Fruit fly (Drosophila melanogaster) whole organism, embryonic: Measurements from ENCODE around the gene CG18765.

Source experiments
- Bgb ChIP-seq: fragments of 200-800 bp; sonication (Bioruptor generic); IDR thresholded peaks from 2 replicates; pipeline ENCODE4 v1.3.6; 2022; ENCODE audit warnings: missing biosample characterization, missing genetic modification characterization; ENCODE audit not compliant: partially characterized antibody
- CG11093 ChIP-seq: fragments of 200-800 bp; sonication (Bioruptor generic); IDR thresholded peaks from 3 replicates; pipeline ENCODE4 v1.3.6; 2022; ENCODE audit warnings: missing biosample characterization, missing genetic modification characterization
- CG11398 ChIP-seq: fragments of 200-800 bp; sonication (Bioruptor generic); optimal IDR thresholded peaks from 2 replicates; lab custom pipeline; 2016; ENCODE audit warnings: missing biosample characterization, missing genetic modification characterization
- CG11695 ChIP-seq: fragments of 200-800 bp; sonication (Bioruptor generic); IDR thresholded peaks from 3 replicates; pipeline ENCODE4 v1.3.6; 2022; ENCODE audit warnings: missing biosample characterization, missing genetic modification characterization
- CG13624 ChIP-seq: fragments of 200-800 bp; sonication (Bioruptor generic); optimal IDR thresholded peaks from 2 replicates; lab custom pipeline; 2016; ENCODE audit warnings: missing biosample characterization, missing genetic modification characterization
- CG16779 ChIP-seq: fragments of 200-800 bp; sonication (Bioruptor generic); IDR thresholded peaks from 2 replicates; pipeline ENCODE4 v1.3.6; 2022; ENCODE audit warnings: missing biosample characterization, missing genetic modification characterization
- CG17912 ChIP-seq: fragments of 200-800 bp; sonication (Bioruptor generic); optimal IDR thresholded peaks from 2 replicates; lab custom pipeline; 2018; ENCODE audit warnings: missing biosample characterization, mild to moderate bottlenecking, missing genetic modification characterization
- CG18262 ChIP-seq: fragments of 200-800 bp; optimal IDR thresholded peaks from 3 replicates; lab custom pipeline; 2019; ENCODE audit warnings: missing biosample characterization, mild to moderate bottlenecking, missing genetic modification characterization, moderate library complexity
- CG1832 ChIP-seq: fragments of 200-800 bp; sonication (Bioruptor generic); optimal IDR thresholded peaks from 2 replicates; lab custom pipeline; 2017; ENCODE audit warnings: missing biosample characterization, mild to moderate bottlenecking, missing genetic modification characterization, inconsistent platforms
- CG2116 ChIP-seq: fragments of 200-800 bp; sonication (Bioruptor generic); optimal IDR thresholded peaks from 3 replicates; lab custom pipeline; 2018; ENCODE audit warnings: missing biosample characterization, mild to moderate bottlenecking, missing genetic modification characterization
- CG2129 ChIP-seq: fragments of 200-800 bp; sonication (Bioruptor generic); IDR thresholded peaks from 2 replicates; pipeline ENCODE4 v1.3.6; 2022; ENCODE audit warnings: missing biosample characterization, missing genetic modification characterization; ENCODE audit not compliant: partially characterized antibody
- CG3281 ChIP-seq: fragments of 200-800 bp; sonication (Bioruptor generic); optimal IDR thresholded peaks from 3 replicates; lab custom pipeline; 2017; ENCODE audit warnings: missing biosample characterization, mild to moderate bottlenecking, missing genetic modification characterization
- CG34376 ChIP-seq: fragments of 200-800 bp; sonication (Bioruptor generic); optimal IDR thresholded peaks from 2 replicates; lab custom pipeline; 2018; ENCODE audit warnings: missing biosample characterization, mild to moderate bottlenecking, missing genetic modification characterization
- CG5180 ChIP-seq: fragments of 200-800 bp; sonication (Bioruptor generic); optimal IDR thresholded peaks from 3 replicates; lab custom pipeline; 2017; ENCODE audit warnings: missing biosample characterization, missing genetic modification characterization, mild to moderate bottlenecking, moderate library complexity, missing genetic modification reagents
- CG6254 ChIP-seq: fragments of 200-800 bp; sonication (Bioruptor generic); optimal IDR thresholded peaks from 3 replicates; lab custom pipeline; 2017; ENCODE audit warnings: mild to moderate bottlenecking, missing biosample characterization, missing genetic modification reagents, missing genetic modification characterization
- CG8290 ChIP-seq, 3 experiments: fragments of 200-800 bp; sonication (Bioruptor generic); optimal IDR thresholded peaks; 2 replicates each; lab custom pipeline; 2016 to 2019; ENCODE audit warnings: missing biosample characterization in 3 of 3, missing genetic modification characterization in 3 of 3, mild to moderate bottlenecking in 2 of 3, moderate library complexity in 1 of 3
- CG8478 ChIP-seq: fragments of >200 bp; optimal IDR thresholded peaks from 2 replicates; lab custom pipeline; 2018
- CG9817 ChIP-seq: fragments of 200-800 bp; sonication (Bioruptor generic); optimal IDR thresholded peaks from 2 replicates; lab custom pipeline; 2018; ENCODE audit warnings: missing biosample characterization, mild to moderate bottlenecking, missing genetic modification characterization, moderate library complexity
- CHES-1-like ChIP-seq: fragments of 200-800 bp; sonication (Bioruptor generic); optimal IDR thresholded peaks from 2 replicates; lab custom pipeline; 2016; ENCODE audit warnings: missing biosample characterization, missing genetic modification characterization
- Dek ChIP-seq: fragments of 200-800 bp; sonication (Bioruptor generic); optimal IDR thresholded peaks from 3 replicates; lab custom pipeline; 2019; ENCODE audit warnings: missing biosample characterization, mild to moderate bottlenecking, missing genetic modification characterization, moderate library complexity
- Dip2 ChIP-seq: fragments of 200-800 bp; sonication (Bioruptor generic); IDR thresholded peaks from 2 replicates; pipeline ENCODE4 v1.3.6; 2022; ENCODE audit warnings: missing biosample characterization, missing genetic modification characterization
- Elba2 ChIP-seq: fragments of 200-800 bp; sonication (Bioruptor generic); optimal IDR thresholded peaks from 3 replicates; lab custom pipeline; 2016; ENCODE audit warnings: missing biosample characterization, missing genetic modification characterization
- GATAe ChIP-seq: fragments of 200-800 bp; sonication (Bioruptor generic); conservative IDR thresholded peaks from 2 replicates; pipeline ENCODE4 v1.3.6; 2022; ENCODE audit warnings: missing biosample characterization, missing genetic modification characterization
- H15 ChIP-seq: fragments of 200-800 bp; sonication (Bioruptor generic); IDR thresholded peaks from 3 replicates; pipeline ENCODE4 v1.3.6; 2022; ENCODE audit warnings: missing biosample characterization, missing genetic modification characterization
- HLH4C ChIP-seq: fragments of 200-800 bp; sonication (Bioruptor generic); IDR thresholded peaks from 3 replicates; pipeline ENCODE4 v1.3.6; 2022; ENCODE audit warnings: missing biosample characterization, missing genetic modification characterization; ENCODE audit not compliant: partially characterized antibody
- Hr39 ChIP-seq: fragments of >200 bp; optimal IDR thresholded peaks from 2 replicates; lab custom pipeline; 2017
- Kr ChIP-seq: fragments of 200-800 bp; sonication (Bioruptor generic); optimal IDR thresholded peaks from 2 replicates; lab custom pipeline; 2017; ENCODE audit warnings: missing biosample characterization, mild to moderate bottlenecking, missing genetic modification characterization
- NC2α ChIP-seq: fragments of 200-800 bp; sonication (Bioruptor generic); optimal IDR thresholded peaks from 2 replicates; lab custom pipeline; 2016; ENCODE audit warnings: missing biosample characterization, missing genetic modification characterization
- Pdp1 ChIP-seq, 2 experiments: fragments of 200-800 bp; sonication (Bioruptor generic); optimal IDR thresholded peaks; 3 replicates each; lab custom pipeline; 2016; ENCODE audit warnings: missing biosample characterization in 2 of 2, missing genetic modification characterization in 2 of 2, mild to moderate bottlenecking in 1 of 2, moderate library complexity in 1 of 2
- Sin3A ChIP-seq: fragments of >200 bp; optimal IDR thresholded peaks from 2 replicates; lab custom pipeline; 2018
- Spps ChIP-seq: fragments of 200-800 bp; sonication (Bioruptor generic); optimal IDR thresholded peaks from 2 replicates; lab custom pipeline; 2018; ENCODE audit warnings: missing biosample characterization, mild to moderate bottlenecking, missing genetic modification characterization
- Tbp ChIP-seq: fragments of >200 bp; optimal IDR thresholded peaks from 2 replicates; lab custom pipeline; 2018; ENCODE audit warnings: missing biosample characterization, missing genetic modification characterization
- ash1 ChIP-seq: fragments of 200-800 bp; sonication (Bioruptor generic); optimal IDR thresholded peaks from 2 replicates; lab custom pipeline; 2018; ENCODE audit warnings: missing biosample characterization, mild to moderate bottlenecking, missing genetic modification characterization
- btn ChIP-seq: fragments of 200-800 bp; sonication (Bioruptor generic); optimal IDR thresholded peaks from 2 replicates; lab custom pipeline; 2016; ENCODE audit warnings: missing biosample characterization, missing genetic modification characterization
- dmrt11E ChIP-seq: fragments of 200-800 bp; sonication (Bioruptor generic); optimal IDR thresholded peaks from 3 replicates; lab custom pipeline; 2018; ENCODE audit warnings: missing biosample characterization, mild to moderate bottlenecking, missing genetic modification characterization, moderate library complexity
- eve ChIP-seq, 2 experiments: fragments of >200 bp; optimal IDR thresholded peaks; 2 replicates each; lab custom pipeline; 2017; ENCODE audit warnings: missing biosample characterization in 2 of 2, missing genetic modification characterization in 2 of 2
- exex ChIP-seq: fragments of 200-800 bp; sonication (Bioruptor generic); optimal IDR thresholded peaks from 4 replicates; lab custom pipeline; 2018; ENCODE audit warnings: missing biosample characterization, mild to moderate bottlenecking, missing genetic modification characterization, moderate library complexity
- grn ChIP-seq: fragments of 200-800 bp; sonication (Bioruptor generic); optimal IDR thresholded peaks from 3 replicates; lab custom pipeline; 2017; ENCODE audit warnings: missing biosample characterization, missing genetic modification characterization
- insv ChIP-seq, 2 experiments: fragments of 200-800 bp; sonication (Bioruptor generic); optimal IDR thresholded peaks; 3 replicates each; lab custom pipeline; 2016 to 2018; ENCODE audit warnings: missing biosample characterization in 2 of 2, missing genetic modification characterization in 2 of 2
- jumu ChIP-seq: fragments of 200-800 bp; sonication (Bioruptor generic); optimal IDR thresholded peaks from 3 replicates; lab custom pipeline; 2016; ENCODE audit warnings: missing biosample characterization, missing genetic modification characterization
- ken ChIP-seq: fragments of 200-800 bp; sonication (Bioruptor generic); IDR thresholded peaks from 3 replicates; pipeline ENCODE4 v1.3.6; 2022; ENCODE audit warnings: missing biosample characterization, missing genetic modification characterization
- knrl ChIP-seq: fragments of 200-800 bp; sonication (Bioruptor generic); IDR thresholded peaks from 3 replicates; pipeline ENCODE4 v1.3.6; 2022; ENCODE audit warnings: missing biosample characterization, missing genetic modification characterization; ENCODE audit not compliant: partially characterized antibody
- nerfin-1 ChIP-seq: fragments of 200-800 bp; sonication (Bioruptor generic); optimal IDR thresholded peaks from 3 replicates; lab custom pipeline; 2019; ENCODE audit warnings: missing biosample characterization, mild to moderate bottlenecking, missing genetic modification characterization, moderate library complexity
- pzg ChIP-seq: fragments of 200-800 bp; sonication (Bioruptor generic); optimal IDR thresholded peaks from 3 replicates; lab custom pipeline; 2018; ENCODE audit warnings: missing biosample characterization, mild to moderate bottlenecking, missing genetic modification characterization, moderate library complexity
- sd ChIP-seq: fragments of 200-800 bp; sonication (Bioruptor generic); optimal IDR thresholded peaks from 3 replicates; lab custom pipeline; 2018; ENCODE audit warnings: missing biosample characterization, mild to moderate bottlenecking, missing genetic modification characterization, moderate library complexity
- sim ChIP-seq: fragments of 200-800 bp; sonication (Bioruptor generic); IDR thresholded peaks from 2 replicates; pipeline ENCODE4 v1.3.6; 2022; ENCODE audit warnings: missing biosample characterization, missing genetic modification characterization
- sisA ChIP-seq: fragments of 200-800 bp; sonication (Bioruptor generic); IDR thresholded peaks from 2 replicates; pipeline ENCODE4 v1.3.6; 2022; ENCODE audit warnings: missing biosample characterization, missing genetic modification characterization
- slbo ChIP-seq: fragments of 200-800 bp; sonication (Bioruptor generic); IDR thresholded peaks from 2 replicates; pipeline ENCODE4 v1.3.6; 2022; ENCODE audit warnings: missing biosample characterization, missing genetic modification characterization
- sob ChIP-seq: fragments of 200-800 bp; sonication (Bioruptor generic); IDR thresholded peaks from 2 replicates; pipeline ENCODE4 v1.3.6; 2022; ENCODE audit warnings: missing biosample characterization, missing genetic modification characterization
- sug ChIP-seq: fragments of 200-800 bp; optimal IDR thresholded peaks from 2 replicates; lab custom pipeline; 2019; ENCODE audit warnings: missing biosample characterization, mild to moderate bottlenecking, missing genetic modification characterization, moderate library complexity

Gene CG18765

dm6 chr3R:11684316-11684715 is 7.3 kb downstream of the CG18765 start, which contains the start of gene CG6830:
Gene CG6830 (minus strand): TSS chr3R:11684342.
- no peak for TF ChIP-seq sob (GFP tag; lab: Robert Waterston, UW)
- peak; percentile 62 for TF ChIP-seq exex (tag; lab: Kevin White, UChicago)
- peak; percentile 87 for TF ChIP-seq sug (tag; lab: Kevin White, UChicago)
- TF ChIP-seq grn (GFP tag; lab: Kevin White, UChicago), result peak; percentile 12
- peak in 1 of 2 experiments; percentile 4 for TF ChIP-seq Pdp1 (GFP tag; optimal IDR thresholded peaks at IDR 0.05; lab: Kevin White, UChicago)
- TF ChIP-seq CG11093, result no peak
- TF ChIP-seq Elba2 (GFP tag; lab: Kevin White, UChicago), result no peak

- TF ChIP-seq Kr (no peak), Spps (tag; lab: Kevin White, UChicago) (no peak), CG16779 (GFP tag; lab: Robert Waterston, UW) (no peak), Sin3A (lab: Kevin White, UChicago) (no peak), HLH4C (GFP tag; lab: Robert Waterston, UW) (no peak), sim (GFP tag; lab: Robert Waterston, UW) (no peak), dmrt11E (tag; lab: Kevin White, UChicago) (no peak), NC2α (GFP tag; lab: Kevin White, UChicago) (no peak), sug (tag; lab: Kevin White, UChicago) (peak; percentile 97), CG8290 (GFP tag; optimal IDR thresholded peaks at IDR 0.05; lab: Kevin White, UChicago) (no peak), CG8290 (tag; optimal IDR thresholded peaks at IDR 0.05; lab: Kevin White, UChicago) (no peak), CG6254 (no peak), GATAe (GFP tag; lab: Robert Waterston, UW) (peak; percentile 51), sd (tag; lab: Kevin White, UChicago) (peak; percentile 37), ash1 (GFP tag; lab: Kevin White, UChicago) (no peak), Hr39 (lab: Kevin White, UChicago) (no peak), pzg (GFP tag; lab: Kevin White, UChicago) (no peak), ken (GFP tag; lab: Robert Waterston, UW) (no peak), CG11398 (GFP tag; lab: Kevin White, UChicago) (no peak), Dip2 (GFP tag; lab: Robert Waterston, UW) (no peak), jumu (GFP tag; lab: Kevin White, UChicago) (no peak), slbo (GFP tag; lab: Robert Waterston, UW) (no peak), CG8478 (no peak), Bgb (GFP tag; lab: Robert Waterston, UW) (no peak), Tbp (GFP tag; lab: Kevin White, UChicago) (no peak), knrl (GFP tag; lab: Robert Waterston, UW) (no peak), CG1832 (no peak), nerfin-1 (tag; lab: Kevin White, UChicago) (no peak), CHES-1-like (GFP tag; lab: Kevin White, UChicago) (no peak), insv (GFP tag; optimal IDR thresholded peaks at IDR 0.05; lab: Kevin White, UChicago) (no peak), H15 (GFP tag; lab: Robert Waterston, UW) (no peak), CG11695 (GFP tag; lab: Robert Waterston, UW) (no peak), CG13624 (GFP tag; lab: Kevin White, UChicago) (no peak), CG11093 (no peak), CG34376 (GFP tag; lab: Kevin White, UChicago) (peak; percentile 37), CG2129 (GFP tag; lab: Robert Waterston, UW) (no peak), CG5180 (GFP tag; lab: Kevin White, UChicago) (no peak), grn (GFP tag; lab: Kevin White, UChicago) (peak; percentile 42), sisA (GFP tag; lab: Robert Waterston, UW) (no peak), Dek (tag; lab: Kevin White, UChicago) (no peak), CG2116 (GFP tag; lab: Kevin White, UChicago) (no peak), CG9817 (tag; lab: Kevin White, UChicago) (no peak), CG17912 (GFP tag; lab: Kevin White, UChicago) (no peak), eve (GFP tag; optimal IDR thresholded peaks at IDR 0.05; lab: Kevin White, UChicago) (no peak), CG18262 (tag; lab: Kevin White, UChicago) (no peak), CG3281 (GFP tag; lab: Kevin White, UChicago) (peak; percentile 8), btn (GFP tag; lab: Kevin White, UChicago) (no peak)
Measured at dm6 chr3R:11683675-11684074, 7.9 kb downstream of the CG18765 start.
